Worm (Caenorhabditis elegans): Measurements from ENCODE around the gene srh-192.
"Not testable (repeated sequence)": the region's sequence is repeated elsewhere in the genome, so short reads cannot be mapped to it uniquely, and the experiment has no call there.

Gene srh-192

DNA sequence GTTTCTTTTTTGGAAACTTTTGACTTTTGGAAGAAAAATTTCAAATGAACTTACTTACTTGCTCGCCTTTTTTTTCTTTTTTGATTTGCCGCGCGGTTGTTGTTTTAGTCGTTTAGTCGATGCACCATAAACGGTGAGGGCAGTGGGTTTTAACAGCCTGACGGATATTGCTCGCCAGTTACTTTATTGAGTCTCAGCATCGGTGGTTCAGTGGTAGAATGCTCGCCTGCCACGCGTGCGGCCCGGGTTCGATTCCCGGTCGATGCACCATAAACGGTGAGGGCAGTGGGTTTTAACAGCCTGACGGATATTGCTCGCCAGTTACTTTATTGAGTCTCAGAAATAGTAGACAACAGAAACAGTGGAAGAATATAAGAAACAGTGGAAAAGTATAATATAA, 4.5 kb downstream of the srh-192 start:
- peak; percentile 47; the same call in 1 of the 2 replicates for TF ChIP-seq flt-1 (GFP tag; IDR thresholded peaks at IDR 0.05)
- TF ChIP-seq T22C8.4 (GFP tag; IDR thresholded peaks at IDR 0.05): 0 out of 2 replicates have a peak, but pooled peaks have one; percentile 26

ce11 chrV:4304240-4304639, 10.7 kb downstream of the srh-192 start:
- TF ChIP-seq klf-2 (GFP tag; conservative IDR thresholded peaks at IDR 0.05) (no peak), ztf-23 (GFP tag; IDR thresholded peaks at IDR 0.05) (no peak), cog-1 (tag; optimal IDR thresholded peaks at IDR 0.05) (no peak), ztf-29 (GFP tag; IDR thresholded peaks at IDR 0.05) (no peak), med-1 (GFP tag; optimal IDR thresholded peaks at IDR 0.05; ENCODE audit: insufficient read depth) (no peak), T22C8.4 (GFP tag; IDR thresholded peaks at IDR 0.05) (no peak), ref-1 (GFP tag; conservative IDR thresholded peaks at IDR 0.05) (no peak), flt-1 (GFP tag; IDR thresholded peaks at IDR 0.05) (no peak), tab-1 (GFP tag; IDR thresholded peaks at IDR 0.05) (no peak)

DNA sequence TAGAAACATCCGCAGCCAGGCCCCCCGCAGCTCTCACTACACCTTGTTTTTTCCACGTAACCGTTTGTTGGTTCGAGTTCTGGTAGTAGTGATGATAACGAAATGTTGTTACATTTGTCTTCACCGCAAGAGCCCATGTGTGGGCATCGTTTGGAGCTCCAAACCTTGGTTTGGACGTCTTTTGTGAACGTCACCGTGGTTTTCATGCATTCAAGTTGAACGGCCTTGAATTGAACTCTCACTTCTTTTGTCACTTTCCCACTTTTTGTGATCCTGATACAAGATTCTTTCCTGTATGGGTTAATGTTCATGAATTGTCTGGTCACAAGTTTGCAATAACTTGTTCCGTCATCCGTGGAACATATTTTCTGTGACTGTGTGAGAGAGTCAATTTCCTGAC, 11.2 kb downstream of the srh-192 start:
- TF ChIP-seq cog-1 (tag; optimal IDR thresholded peaks at IDR 0.05): no peak
- no peak for TF ChIP-seq ref-1 (GFP tag; conservative IDR thresholded peaks at IDR 0.05)
- no peak for TF ChIP-seq med-1 (GFP tag; optimal IDR thresholded peaks at IDR 0.05; ENCODE audit: insufficient read depth)
- TF ChIP-seq flt-1 (GFP tag; IDR thresholded peaks at IDR 0.05): no peak
- no peak for TF ChIP-seq klf-2 (GFP tag; conservative IDR thresholded peaks at IDR 0.05)
- TF ChIP-seq ztf-29 (GFP tag; IDR thresholded peaks at IDR 0.05): no peak
- no peak for TF ChIP-seq tab-1 (GFP tag; IDR thresholded peaks at IDR 0.05)
- no peak for TF ChIP-seq T22C8.4 (GFP tag; IDR thresholded peaks at IDR 0.05)
- TF ChIP-seq ztf-23 (GFP tag; IDR thresholded peaks at IDR 0.05): no peak

ce11 chrV:4302842-4303241, 12.1 kb downstream of the srh-192 start:
- no peak for TF ChIP-seq cog-1 (tag; optimal IDR thresholded peaks at IDR 0.05)
- no peak for TF ChIP-seq flt-1 (GFP tag; IDR thresholded peaks at IDR 0.05)
- TF ChIP-seq ztf-23 (GFP tag; IDR thresholded peaks at IDR 0.05): no peak

DNA sequence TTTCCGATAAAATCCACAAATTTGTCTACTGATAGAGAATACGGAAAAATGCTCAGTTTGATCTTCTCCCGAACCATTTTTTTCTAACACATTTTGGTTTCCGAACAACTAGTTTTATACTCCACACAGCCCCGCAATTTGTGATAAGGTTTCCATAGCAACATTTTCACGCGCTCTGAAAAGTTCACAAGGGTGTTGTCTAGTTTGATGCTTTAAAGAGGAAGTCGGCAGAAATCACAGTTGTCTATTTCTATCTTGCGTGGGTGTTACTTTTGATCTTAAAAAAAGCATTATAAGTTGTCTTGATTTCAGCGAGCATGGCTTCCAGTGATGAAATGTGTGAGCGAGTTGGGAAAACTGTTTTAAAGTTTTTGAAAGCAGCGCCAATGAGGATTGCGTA, 15.2 kb downstream of the srh-192 start, which contains the start of gene ZC132.3:
ZC132.3 (minus strand) TSS at position 101 of the 400 bp plus-strand sequence.
- TF ChIP-seq klf-2 (GFP tag; conservative IDR thresholded peaks at IDR 0.05) (no peak), tab-1 (GFP tag; IDR thresholded peaks at IDR 0.05) (no peak), ztf-29 (GFP tag; IDR thresholded peaks at IDR 0.05) (no peak), med-1 (GFP tag; optimal IDR thresholded peaks at IDR 0.05; ENCODE audit: insufficient read depth) (no peak), ztf-23 (GFP tag; IDR thresholded peaks at IDR 0.05) (no peak), ref-1 (GFP tag; conservative IDR thresholded peaks at IDR 0.05) (no peak), cog-1 (tag; optimal IDR thresholded peaks at IDR 0.05) (no peak), T22C8.4 (GFP tag; IDR thresholded peaks at IDR 0.05) (no peak), flt-1 (GFP tag; IDR thresholded peaks at IDR 0.05) (no peak)

- TF ChIP-seq ztf-23 (GFP tag; IDR thresholded peaks at IDR 0.05): no peak
- no peak for TF ChIP-seq ref-1 (GFP tag; conservative IDR thresholded peaks at IDR 0.05)
These were observed 16.4 kb downstream of the srh-192 start, which contains the start of gene ZC132.11 for ce11 chrV:4298579-4298978. Gene ZC132.11, minus strand, starts transcription at chrV:4298679.

- TF ChIP-seq klf-2 (GFP tag; conservative IDR thresholded peaks at IDR 0.05) (no peak), ztf-23 (GFP tag; IDR thresholded peaks at IDR 0.05) (no peak), ref-1 (GFP tag; conservative IDR thresholded peaks at IDR 0.05) (no peak), T22C8.4 (GFP tag; IDR thresholded peaks at IDR 0.05) (no peak), tab-1 (GFP tag; IDR thresholded peaks at IDR 0.05) (no peak), cog-1 (tag; optimal IDR thresholded peaks at IDR 0.05) (no peak), med-1 (GFP tag; optimal IDR thresholded peaks at IDR 0.05; ENCODE audit: insufficient read depth) (no peak), ztf-29 (GFP tag; IDR thresholded peaks at IDR 0.05) (no peak), flt-1 (GFP tag; IDR thresholded peaks at IDR 0.05) (no peak)
These were observed 19.0 kb downstream of the srh-192 start, which contains the start of gene F47D2.11 for ce11 chrV:4295920-4296319. Gene F47D2.11, minus strand, starts transcription at chrV:4296020.

DNA sequence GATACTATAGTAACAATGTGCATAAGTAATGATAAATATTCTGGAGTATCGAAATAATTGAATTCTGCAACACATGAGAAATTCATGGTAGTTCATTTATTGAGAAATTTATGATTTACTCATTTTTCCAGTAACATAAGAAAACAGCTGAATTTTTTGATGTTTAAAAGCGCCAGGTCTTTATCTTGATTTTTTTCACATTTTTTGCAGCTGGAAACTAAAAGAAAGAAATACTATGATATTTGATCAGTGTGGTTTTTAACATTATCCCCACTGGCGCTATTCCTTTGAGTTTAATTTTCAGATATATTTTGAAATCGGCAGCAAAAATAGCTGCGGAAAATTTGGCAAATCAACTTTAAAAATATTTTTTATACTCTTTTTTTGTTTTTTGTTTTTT, 21.5 kb downstream of the srh-192 start, which contains the start of gene srh-194:
srh-194 (minus strand) TSS at position 101 of the 400 bp plus-strand sequence.
- not testable (repeated sequence) for TF ChIP-seq tab-1 (GFP tag; IDR thresholded peaks at IDR 0.05); T22C8.4 (GFP tag; IDR thresholded peaks at IDR 0.05); cog-1 (tag; optimal IDR thresholded peaks at IDR 0.05)

DNA sequence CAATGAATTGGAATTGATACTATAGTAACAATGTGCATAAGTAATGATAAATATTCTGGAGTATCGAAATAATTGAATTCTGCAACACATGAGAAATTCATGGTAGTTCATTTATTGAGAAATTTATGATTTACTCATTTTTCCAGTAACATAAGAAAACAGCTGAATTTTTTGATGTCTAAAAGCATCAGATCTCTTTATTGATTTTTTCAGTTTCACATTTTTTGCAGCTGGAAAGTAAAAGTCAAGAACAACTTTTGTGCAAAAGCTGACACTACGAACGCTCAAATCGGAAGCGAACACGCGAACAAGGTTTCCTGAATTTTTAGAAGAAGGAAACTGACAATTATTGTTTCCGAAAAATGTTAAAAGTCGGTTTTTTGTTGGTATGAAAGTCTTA, 24.9 kb downstream of the srh-192 start, which contains the start of gene srh-193:
srh-193 (minus strand) TSS at position 101 of the 400 bp plus-strand sequence.
- not testable (repeated sequence) for TF ChIP-seq ztf-29 (GFP tag; IDR thresholded peaks at IDR 0.05); cog-1 (tag; optimal IDR thresholded peaks at IDR 0.05); tab-1 (GFP tag; IDR thresholded peaks at IDR 0.05)

- TF ChIP-seq klf-2 (GFP tag; conservative IDR thresholded peaks at IDR 0.05); T22C8.4 (GFP tag; IDR thresholded peaks at IDR 0.05); tab-1 (GFP tag; IDR thresholded peaks at IDR 0.05): not testable (repeated sequence)
These were observed 30.2 kb downstream of the srh-192 start, which contains the start of gene srt-19 for ce11 chrV:4284737-4285136. Gene srt-19, plus strand, starts transcription at chrV:4285037.

DNA sequence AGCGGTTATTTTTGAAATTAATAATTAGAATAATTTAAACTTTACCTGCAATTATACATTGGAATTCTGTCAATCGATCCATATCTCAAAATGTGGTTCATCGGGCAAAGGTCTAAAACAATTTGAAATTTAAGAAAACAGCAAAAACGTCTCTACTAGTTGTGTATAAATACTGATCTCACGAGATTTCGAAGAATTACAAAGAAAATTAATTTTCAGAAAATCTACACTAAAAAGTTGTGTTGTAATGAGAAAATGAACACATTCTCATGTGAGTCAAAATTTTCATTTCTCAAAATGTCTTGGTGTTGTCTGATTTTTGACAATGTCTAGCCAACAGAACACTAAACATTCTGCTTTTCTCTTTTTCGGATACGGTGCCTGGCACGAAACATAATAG, 33.3 kb downstream of the srh-192 start, which contains the start of gene srt-37:
srt-37 (minus strand) TSS at position 101 of the 400 bp plus-strand sequence.
- TF ChIP-seq tab-1 (GFP tag; IDR thresholded peaks at IDR 0.05); klf-2 (GFP tag; conservative IDR thresholded peaks at IDR 0.05); med-1 (GFP tag; optimal IDR thresholded peaks at IDR 0.05; ENCODE audit: insufficient read depth): not testable (repeated sequence)

All from whole organism, midembryonic.